Worm (Caenorhabditis elegans) whole organism, mixed stage, embryonic: ENCODE measurements around the gene F45B8.5.

Source experiments
- M03D4.4 ChIP-seq: sonication (generic microtip); optimal IDR thresholded peaks from 2 replicates; lab custom pipeline; 2017; ENCODE audit warnings: mild to moderate bottlenecking, missing genetic modification characterization, missing compliant biosample characterization
- bed-3 ChIP-seq: fragments of 200-800 bp; sonication (Bioruptor generic); optimal IDR thresholded peaks from 3 replicates; lab custom pipeline; 2018; ENCODE audit warnings: mild to moderate bottlenecking, missing genetic modification characterization, moderate library complexity, missing compliant biosample characterization
- blmp-1 ChIP-seq: fragments of 150-350 bp; optimal IDR thresholded peaks from 2 replicates; lab custom pipeline; 2014; ENCODE audit warnings: missing biosample characterization, missing genetic modification characterization
- ceh-39 ChIP-seq: fragments of 150-350 bp; optimal IDR thresholded peaks from 2 replicates; lab custom pipeline; 2014; ENCODE audit warnings: missing biosample characterization, missing genetic modification characterization
- ceh-43 ChIP-seq: fragments of 200-800 bp; sonication (Bioruptor generic); optimal IDR thresholded peaks from 2 replicates; lab custom pipeline; 2018; ENCODE audit warnings: mild to moderate bottlenecking, missing genetic modification characterization, moderate library complexity, missing compliant biosample characterization
- ceh-83 ChIP-seq: fragments of 200-800 bp; sonication (Bioruptor generic); optimal IDR thresholded peaks from 2 replicates; lab custom pipeline; 2018; ENCODE audit warnings: mild to moderate bottlenecking, missing genetic modification characterization, missing compliant biosample characterization
- ces-1 ChIP-seq: fragments of 150-350 bp; optimal IDR thresholded peaks from 2 replicates; lab custom pipeline; 2014; ENCODE audit warnings: missing biosample characterization, missing genetic modification reagents, missing genetic modification characterization
- cnd-1 ChIP-seq: fragments of 200-800 bp; sonication (Bioruptor generic); optimal IDR thresholded peaks from 2 replicates; lab custom pipeline; 2018; ENCODE audit warnings: mild to moderate bottlenecking, missing genetic modification characterization, missing compliant biosample characterization
- drap-1 ChIP-seq: fragments of 200-800 bp; sonication (Bioruptor generic); optimal IDR thresholded peaks from 3 replicates; lab custom pipeline; 2018; ENCODE audit warnings: mild to moderate bottlenecking, missing genetic modification characterization, missing compliant biosample characterization
- elt-1 ChIP-seq: sonication (generic microtip); optimal IDR thresholded peaks from 2 replicates; lab custom pipeline; 2017; ENCODE audit warnings: missing genetic modification characterization, mild to moderate bottlenecking, missing compliant biosample characterization, antibody characterized with exemption, moderate library complexity, borderline replicate concordance; ENCODE audit not compliant: insufficient read depth
- flh-1 ChIP-seq: fragments of 200-800 bp; sonication (Bioruptor generic); optimal IDR thresholded peaks from 2 replicates; lab custom pipeline; 2018; ENCODE audit warnings: mild to moderate bottlenecking, missing genetic modification characterization, moderate library complexity, missing compliant biosample characterization
- ham-2 ChIP-seq: fragments of 200-800 bp; sonication (Bioruptor generic); optimal IDR thresholded peaks from 2 replicates; lab custom pipeline; 2018; ENCODE audit warnings: mild to moderate bottlenecking, missing genetic modification characterization, missing compliant biosample characterization
- hlh-1 ChIP-seq: fragments of 150-350 bp; optimal IDR thresholded peaks from 2 replicates; lab custom pipeline; 2014; ENCODE audit warnings: missing biosample characterization, missing genetic modification reagents, missing genetic modification characterization
- lin-13 ChIP-seq: fragments of 150-350 bp; optimal IDR thresholded peaks from 2 replicates; lab custom pipeline; 2014; ENCODE audit warnings: missing biosample characterization, missing genetic modification characterization
- lin-32 ChIP-seq: fragments of 200-800 bp; sonication (Bioruptor generic); optimal IDR thresholded peaks from 2 replicates; lab custom pipeline; 2018; ENCODE audit warnings: mild to moderate bottlenecking, missing genetic modification characterization, missing compliant biosample characterization
- lsy-2 ChIP-seq: fragments of 150-350 bp; optimal IDR thresholded peaks from 2 replicates; lab custom pipeline; 2014; ENCODE audit warnings: missing biosample characterization, missing genetic modification characterization
- mab-5 ChIP-seq: fragments of 150-350 bp; optimal IDR thresholded peaks from 2 replicates; lab custom pipeline; 2014; ENCODE audit warnings: missing biosample characterization, missing genetic modification characterization
- mep-1 ChIP-seq: fragments of 150-350 bp; optimal IDR thresholded peaks from 2 replicates; lab custom pipeline; 2017; ENCODE audit warnings: missing biosample characterization, missing genetic modification reagents, missing genetic modification characterization, inconsistent platforms
- mls-2 ChIP-seq: sonication (generic microtip); optimal IDR thresholded peaks from 2 replicates; lab custom pipeline; 2016; ENCODE audit warnings: mild to moderate bottlenecking, missing genetic modification characterization, moderate library complexity, missing compliant biosample characterization
- nhr-12 ChIP-seq: fragments of 150-350 bp; optimal IDR thresholded peaks from 2 replicates; lab custom pipeline; 2014; ENCODE audit warnings: missing biosample characterization, missing genetic modification characterization
- nhr-2 ChIP-seq: fragments of 150-350 bp; optimal IDR thresholded peaks from 2 replicates; lab custom pipeline; 2014; ENCODE audit warnings: missing biosample characterization, missing genetic modification characterization
- nhr-237 ChIP-seq: fragments of 150-350 bp; optimal IDR thresholded peaks from 2 replicates; lab custom pipeline; 2014; ENCODE audit warnings: missing biosample characterization, missing genetic modification characterization
- nhr-28 ChIP-seq: fragments of 150-350 bp; optimal IDR thresholded peaks from 2 replicates; lab custom pipeline; 2014; ENCODE audit warnings: missing biosample characterization, missing genetic modification characterization
- nhr-76 ChIP-seq: sonication (generic microtip); optimal IDR thresholded peaks from 2 replicates; lab custom pipeline; 2017; ENCODE audit warnings: missing biosample characterization, missing genetic modification characterization
- pha-4 ChIP-seq: fragments of 150-350 bp; optimal IDR thresholded peaks from 2 replicates; lab custom pipeline; 2018; ENCODE audit warnings: missing biosample characterization, missing genetic modification reagents, missing genetic modification characterization
- snpc-4 ChIP-seq: fragments of 150-350 bp; optimal IDR thresholded peaks from 2 replicates; lab custom pipeline; 2014; ENCODE audit warnings: missing biosample characterization, missing genetic modification characterization
- unc-120 ChIP-seq: sonication (generic microtip); optimal IDR thresholded peaks from 2 replicates; lab custom pipeline; 2017; ENCODE audit warnings: missing genetic modification characterization, missing compliant biosample characterization; ENCODE audit not compliant: poor library complexity, severe bottlenecking
- unc-39 ChIP-seq: fragments of 150-350 bp; optimal IDR thresholded peaks from 2 replicates; lab custom pipeline; 2014; ENCODE audit warnings: missing biosample characterization, missing genetic modification characterization
- unc-62 ChIP-seq: fragments of 150-350 bp; optimal IDR thresholded peaks from 2 replicates; lab custom pipeline; 2014; ENCODE audit warnings: missing biosample characterization, missing genetic modification reagents, missing genetic modification characterization
- zip-8 ChIP-seq: fragments of 150-350 bp; optimal IDR thresholded peaks from 2 replicates; lab custom pipeline; 2014; ENCODE audit warnings: missing biosample characterization, missing genetic modification characterization
- ztf-11 ChIP-seq: fragments of 150-350 bp; optimal IDR thresholded peaks from 2 replicates; lab custom pipeline; 2014; ENCODE audit warnings: missing biosample characterization, missing genetic modification characterization

Gene F45B8.5

DNA sequence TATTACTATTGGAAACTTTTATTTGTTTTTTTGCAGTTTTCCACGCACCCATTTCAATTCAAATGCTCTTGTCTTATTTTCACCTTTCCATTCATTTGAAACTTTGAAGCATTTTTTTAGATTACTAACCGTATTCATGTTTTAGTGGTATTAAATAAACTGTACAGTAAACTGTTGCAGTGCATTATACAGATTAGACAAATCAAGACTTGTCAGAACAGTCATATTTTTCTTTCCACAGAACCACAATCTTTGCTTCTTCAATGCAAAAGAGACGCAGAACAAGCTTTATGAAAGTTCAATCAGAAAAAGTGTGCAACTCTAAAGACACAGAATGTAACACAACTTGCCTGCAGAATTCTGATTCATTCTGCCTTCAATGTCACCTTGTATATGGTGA is at the start of gene F45B8.5:
Gene F45B8.5, plus strand, starts transcription at position 301 of the 400 bp plus-strand sequence.
- TF ChIP-seq unc-120 (tag; lab: Kevin White, UChicago) (no peak), snpc-4 (tag; lab: Kevin White, UChicago) (no peak), nhr-76 (tag; lab: Kevin White, UChicago) (no peak), lin-13 (tag; lab: Kevin White, UChicago) (no peak), pha-4 (tag; lab: Kevin White, UChicago) (no peak), unc-62 (no peak), blmp-1 (no peak)

DNA sequence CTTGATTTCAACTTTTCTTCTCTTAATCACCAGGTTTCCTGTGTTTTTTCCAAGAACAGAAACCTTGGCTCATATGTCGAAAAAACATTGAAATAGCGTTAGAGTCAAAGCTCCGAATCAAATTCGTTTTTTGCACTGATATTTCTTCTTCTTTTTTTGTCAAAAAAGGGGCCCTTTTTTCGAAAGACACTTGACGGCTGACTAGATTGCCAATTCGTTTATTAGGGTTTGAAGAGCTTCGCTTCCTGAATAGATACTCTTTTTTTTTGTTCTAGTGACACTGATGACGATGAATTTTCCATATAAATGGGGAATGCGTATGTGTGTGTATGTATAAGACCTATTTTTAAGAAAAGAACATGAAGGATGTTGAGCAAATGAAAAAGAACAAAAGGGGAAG is 49.1 kb upstream of the F45B8.5 start:
- TF ChIP-seq unc-62 (no peak), ceh-83 (GFP tag; lab: Kevin White, UChicago) (no peak), lin-32 (GFP tag; lab: Kevin White, UChicago) (no peak), flh-1 (GFP tag; lab: Kevin White, UChicago) (no peak), mls-2 (tag; lab: Kevin White, UChicago) (no peak), snpc-4 (tag; lab: Kevin White, UChicago) (no peak), bed-3 (GFP tag; lab: Kevin White, UChicago) (no peak), drap-1 (GFP tag; lab: Kevin White, UChicago) (no peak), nhr-28 (tag; lab: Kevin White, UChicago) (no peak), elt-1 (tag; lab: Kevin White, UChicago) (no peak), M03D4.4 (tag; lab: Kevin White, UChicago) (no peak), ztf-11 (tag; lab: Kevin White, UChicago) (no peak), nhr-12 (tag; lab: Kevin White, UChicago) (no peak), lsy-2 (tag; lab: Kevin White, UChicago) (no peak), zip-8 (tag; lab: Kevin White, UChicago) (no peak), unc-39 (no peak), ceh-39 (tag; lab: Kevin White, UChicago) (no peak), ceh-43 (GFP tag; lab: Kevin White, UChicago) (no peak)

DNA sequence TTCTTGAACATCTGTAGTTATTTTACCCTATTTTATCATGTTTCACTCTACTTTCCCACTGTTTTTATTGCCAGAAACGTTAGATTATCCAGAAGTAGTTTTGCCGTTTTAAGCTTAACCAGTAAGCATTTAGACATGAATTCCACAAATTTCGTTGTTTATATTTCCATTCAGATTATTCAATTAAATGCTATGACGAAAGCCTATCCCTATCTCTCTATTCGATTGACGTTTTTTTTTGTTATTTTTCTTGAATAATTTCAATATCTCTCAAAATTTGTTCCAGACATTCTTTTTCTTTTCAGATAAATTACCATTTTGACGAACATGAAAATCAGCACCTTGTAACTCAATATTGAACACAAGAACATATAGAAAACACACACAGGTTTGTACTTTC is 47.3 kb upstream of the F45B8.5 start, which contains the start of gene npr-40:
Gene npr-40, plus strand, starts transcription at position 301 of the 400 bp plus-strand sequence.
- no peak for TF ChIP-seq nhr-28 (tag; lab: Kevin White, UChicago)
- TF ChIP-seq nhr-12 (tag; lab: Kevin White, UChicago) = no peak
- TF ChIP-seq nhr-76 (tag; lab: Kevin White, UChicago) = no peak
- no peak for TF ChIP-seq ces-1 (GFP tag; lab: Kevin White, UChicago)
- TF ChIP-seq ham-2 (GFP tag; lab: Kevin White, UChicago) = no peak
- TF ChIP-seq mab-5 (tag; lab: Kevin White, UChicago) = no peak
- no peak for TF ChIP-seq bed-3 (GFP tag; lab: Kevin White, UChicago)
- TF ChIP-seq, all 35 proteins: peak for 0

ce11 chrX:14920880-14921279 is 45.0 kb upstream of the F45B8.5 start:
- TF ChIP-seq mep-1 (tag; lab: Kevin White, UChicago) (no peak), blmp-1 (no peak), hlh-1 (tag; lab: Kevin White, UChicago) (no peak), drap-1 (GFP tag; lab: Kevin White, UChicago) (no peak), M03D4.4 (tag; lab: Kevin White, UChicago) (no peak), ham-2 (GFP tag; lab: Kevin White, UChicago) (no peak), elt-1 (tag; lab: Kevin White, UChicago) (no peak), nhr-2 (no peak), ztf-11 (tag; lab: Kevin White, UChicago) (no peak), cnd-1 (tag; lab: Kevin White, UChicago) (no peak), ceh-43 (GFP tag; lab: Kevin White, UChicago) (no peak), nhr-12 (tag; lab: Kevin White, UChicago) (no peak), mab-5 (tag; lab: Kevin White, UChicago) (no peak), lin-13 (tag; lab: Kevin White, UChicago) (no peak), snpc-4 (tag; lab: Kevin White, UChicago) (no peak)

- TF ChIP-seq lsy-2 (tag; lab: Kevin White, UChicago) (no peak), mep-1 (tag; lab: Kevin White, UChicago) (no peak), M03D4.4 (tag; lab: Kevin White, UChicago) (no peak), unc-62 (no peak), nhr-2 (no peak), zip-8 (tag; lab: Kevin White, UChicago) (no peak), elt-1 (tag; lab: Kevin White, UChicago) (no peak), hlh-1 (tag; lab: Kevin White, UChicago) (no peak), ceh-39 (tag; lab: Kevin White, UChicago) (no peak), mls-2 (tag; lab: Kevin White, UChicago) (no peak), ceh-83 (GFP tag; lab: Kevin White, UChicago) (no peak), nhr-237 (tag; lab: Kevin White, UChicago) (no peak), unc-120 (tag; lab: Kevin White, UChicago) (no peak), ces-1 (GFP tag; lab: Kevin White, UChicago) (no peak)
Observed at ce11 chrX:14922758-14923157, 43.1 kb upstream of the F45B8.5 start.
